Worm (Caenorhabditis elegans) whole organism, L4 larva: ENCODE data around the gene F59B2.9.

ENCODE experiments used
- ZK546.5 ChIP-seq, 2 experiments: sonication (generic microtip); optimal IDR thresholded peaks; 2 replicates each; lab custom pipeline; 2017; ENCODE audit warnings: missing biosample characterization in 2 of 2, missing genetic modification characterization in 2 of 2
- aly-2 ChIP-seq: sonication (generic microtip); optimal IDR thresholded peaks from 2 replicates; lab custom pipeline; 2018; ENCODE audit warnings: missing biosample characterization, missing genetic modification characterization
- daf-12 ChIP-seq: fragments of 150-350 bp; optimal IDR thresholded peaks from 2 replicates; lab custom pipeline; 2014; ENCODE audit warnings: missing biosample characterization, missing genetic modification reagents, missing genetic modification characterization
- dmd-9 ChIP-seq: fragments of 200-800 bp; sonication (Bioruptor generic); IDR thresholded peaks from 2 replicates; pipeline ENCODE4 v1.3.6; 2022; ENCODE audit warnings: missing genetic modification reagents, missing genetic modification characterization, missing compliant biosample characterization
- fos-1 ChIP-seq: fragments of 150-350 bp; optimal IDR thresholded peaks from 2 replicates; lab custom pipeline; 2014; ENCODE audit warnings: missing biosample characterization, missing genetic modification characterization
- hlh-11 ChIP-seq: fragments of 200-800 bp; sonication (Bioruptor generic); optimal IDR thresholded peaks from 2 replicates; lab custom pipeline; 2018; ENCODE audit warnings: mild to moderate bottlenecking, missing genetic modification characterization, missing compliant biosample characterization
- lin-29 ChIP-seq: fragments of 200-800 bp; sonication (Bioruptor generic); IDR thresholded peaks from 2 replicates; pipeline ENCODE4 v1.3.6; 2022; ENCODE audit warnings: missing genetic modification reagents, missing genetic modification characterization, missing compliant biosample characterization
- lin-38 ChIP-seq: fragments of 200-800 bp; sonication (Bioruptor generic); IDR thresholded peaks from 2 replicates; pipeline ENCODE4 v1.3.6; 2022; ENCODE audit warnings: missing genetic modification reagents, missing genetic modification characterization, missing compliant biosample characterization
- nhr-10 ChIP-seq: fragments of 150-350 bp; optimal IDR thresholded peaks from 2 replicates; lab custom pipeline; 2014; ENCODE audit warnings: missing biosample characterization, missing genetic modification characterization
- nhr-77 ChIP-seq: fragments of 150-350 bp; optimal IDR thresholded peaks from 2 replicates; lab custom pipeline; 2014; ENCODE audit warnings: missing biosample characterization, missing genetic modification characterization
- unc-39 ChIP-seq: sonication (generic microtip); optimal IDR thresholded peaks from 2 replicates; lab custom pipeline; 2017; ENCODE audit warnings: missing biosample characterization, missing genetic modification characterization
- unc-62 ChIP-seq, 3 experiments: fragments of 150-350 bp in 1 of 3; sonication (generic microtip); optimal IDR thresholded peaks in 2 of 3; peaks in 1 of 3; 1 replicate in 1 of 3; 2 replicates in 2 of 3; lab custom pipeline; 2014 to 2017; ENCODE audit warnings: missing biosample characterization in 3 of 3, missing genetic modification characterization in 3 of 3, missing genetic modification reagents in 3 of 3, missing genotype in 1 of 3
- zfp-2 ChIP-seq: sonication (generic microtip); optimal IDR thresholded peaks from 2 replicates; lab custom pipeline; 2016; ENCODE audit warnings: mild to moderate bottlenecking, missing genetic modification characterization, missing compliant biosample characterization

DNA sequence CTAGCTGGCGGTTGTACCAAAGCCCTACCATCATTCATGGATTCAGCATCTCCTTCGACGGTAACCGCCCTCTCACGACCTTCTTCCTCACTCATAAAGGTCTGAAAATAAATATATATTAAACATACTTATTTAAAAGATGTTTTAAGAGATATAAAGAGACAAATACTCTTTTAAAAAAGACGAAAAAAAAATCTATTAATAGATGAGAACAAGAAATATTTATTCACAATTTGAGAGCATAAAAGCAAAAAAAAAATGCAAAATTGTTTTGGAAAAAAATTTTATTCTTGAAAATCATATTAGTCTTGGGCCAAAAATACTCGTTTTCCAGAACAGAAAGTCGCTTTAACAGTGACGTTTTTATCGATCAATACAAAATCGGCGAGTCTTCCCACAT lies 15.5 kb downstream of the F59B2.9 start, which contains the start of gene skat-1:
- no peak for TF ChIP-seq lin-29 (GFP tag; lab: Robert Waterston, UW)
- TF ChIP-seq aly-2 (tag; lab: Kevin White, UChicago) = no peak
- TF ChIP-seq unc-39 (tag; lab: Kevin White, UChicago) = no peak
- TF ChIP-seq nhr-77 (tag; lab: Kevin White, UChicago) = no peak
- no peak for TF ChIP-seq ZK546.5 (tag; optimal IDR thresholded peaks at IDR 0.05; lab: Kevin White, UChicago)
- TF ChIP-seq fos-1 (tag; lab: Kevin White, UChicago) = no peak
- TF ChIP-seq nhr-10 (tag; lab: Kevin White, UChicago) = no peak
- peak; percentile 21; the same call in 1 of the 2 replicates for TF ChIP-seq lin-38 (GFP tag; lab: Robert Waterston, UW)
- no peak for TF ChIP-seq dmd-9
- TF ChIP-seq daf-12 (tag; lab: Kevin White, UChicago) = no peak
- no peak for TF ChIP-seq unc-62 (GFP tag; optimal IDR thresholded peaks at IDR 0.05 in 1 of 2; lab: Kevin White, UChicago)
- TF ChIP-seq unc-62 (tag; optimal IDR thresholded peaks at IDR 0.05; lab: Kevin White, UChicago) = no peak
- TF ChIP-seq hlh-11 (tag; lab: Kevin White, UChicago) = no peak
- TF ChIP-seq zfp-2 (tag; lab: Kevin White, UChicago) = no peak
